Fruit fly (Drosophila melanogaster) whole organism, wandering third instar larva: ENCODE data around the gene CG1607.

Experiments
- Dfd ChIP-seq: fragments of >200 bp; optimal IDR thresholded peaks from 2 replicates; lab custom pipeline; 2017; ENCODE audit warnings: missing biosample characterization, missing genetic modification characterization
- ey ChIP-seq: fragments of 200-800 bp; sonication (Bioruptor generic); optimal IDR thresholded peaks from 2 replicates; lab custom pipeline; 2016; ENCODE audit warnings: missing biosample characterization, missing genetic modification characterization
- usp ChIP-seq: fragments of >200 bp; optimal IDR thresholded peaks from 2 replicates; lab custom pipeline; 2017; ENCODE audit warnings: missing biosample characterization, missing genetic modification characterization

dm6 chr3R:31438856-31439255 lies 56.9 kb downstream of the CG1607 start:
- TF ChIP-seq Dfd (GFP tag; lab: Kevin White, UChicago) (no peak), ey (GFP tag; lab: Kevin White, UChicago) (no peak), usp (GFP tag; lab: Kevin White, UChicago) (no peak)
